Fruit fly (Drosophila melanogaster) whole organism, embryonic: ENCODE results near the gene pyd.

ENCODE experiments used
- Antp ChIP-seq: fragments of 200-800 bp; sonication (Bioruptor generic); optimal IDR thresholded peaks from 3 replicates; lab custom pipeline; 2016; ENCODE audit warnings: missing biosample characterization, missing genetic modification characterization
- B-H2 ChIP-seq: fragments of 200-800 bp; sonication (Bioruptor generic); optimal IDR thresholded peaks from 2 replicates; lab custom pipeline; 2018; ENCODE audit warnings: missing biosample characterization, mild to moderate bottlenecking, missing genetic modification characterization
- CG10274 ChIP-seq: fragments of 200-800 bp; sonication (Bioruptor generic); optimal IDR thresholded peaks from 3 replicates; lab custom pipeline; 2017; ENCODE audit warnings: missing biosample characterization, mild to moderate bottlenecking, missing genetic modification characterization
- CG10654 ChIP-seq: fragments of 200-800 bp; sonication (Bioruptor generic); optimal IDR thresholded peaks from 2 replicates; lab custom pipeline; 2016; ENCODE audit warnings: missing biosample characterization, missing genetic modification characterization
- CG12155 ChIP-seq: fragments of 200-800 bp; sonication (Bioruptor generic); optimal IDR thresholded peaks from 3 replicates; lab custom pipeline; 2016; ENCODE audit warnings: missing biosample characterization, missing genetic modification characterization
- CG12659 ChIP-seq: fragments of 200-800 bp; sonication (Bioruptor generic); optimal IDR thresholded peaks from 3 replicates; lab custom pipeline; 2017; ENCODE audit warnings: mild to moderate bottlenecking, missing biosample characterization, missing genetic modification reagents, missing genetic modification characterization
- CG13123 ChIP-seq: fragments of 200-800 bp; sonication (Bioruptor generic); optimal IDR thresholded peaks from 2 replicates; lab custom pipeline; 2016; ENCODE audit warnings: missing biosample characterization, missing genetic modification characterization
- CG1529 ChIP-seq: fragments of 200-800 bp; sonication (Bioruptor generic); optimal IDR thresholded peaks from 3 replicates; lab custom pipeline; 2018; ENCODE audit warnings: missing biosample characterization, missing genetic modification characterization
- CG17359 ChIP-seq: fragments of 200-800 bp; sonication (Bioruptor generic); optimal IDR thresholded peaks from 3 replicates; lab custom pipeline; 2018; ENCODE audit warnings: missing biosample characterization, mild to moderate bottlenecking, missing genetic modification characterization, moderate library complexity
- CG2116 ChIP-seq: fragments of 200-800 bp; sonication (Bioruptor generic); optimal IDR thresholded peaks from 3 replicates; lab custom pipeline; 2018; ENCODE audit warnings: missing biosample characterization, mild to moderate bottlenecking, missing genetic modification characterization
- CG30403 ChIP-seq: fragments of 200-800 bp; sonication (Bioruptor generic); optimal IDR thresholded peaks from 3 replicates; lab custom pipeline; 2016; ENCODE audit warnings: missing biosample characterization, missing genetic modification characterization
- CG31365 ChIP-seq: fragments of 200-800 bp; sonication (Bioruptor generic); optimal IDR thresholded peaks from 2 replicates; lab custom pipeline; 2018; ENCODE audit warnings: missing biosample characterization, mild to moderate bottlenecking, missing genetic modification characterization
- CG43689 ChIP-seq: fragments of 200-800 bp; sonication (Bioruptor generic); IDR thresholded peaks from 2 replicates; pipeline ENCODE4 v1.3.6; 2022; ENCODE audit warnings: missing biosample characterization, missing genetic modification characterization
- CG6689 ChIP-seq: fragments of 200-800 bp; sonication (Bioruptor generic); IDR thresholded peaks from 2 replicates; pipeline ENCODE4 v1.3.6; 2022; ENCODE audit warnings: missing biosample characterization, missing genetic modification characterization
- CG6854 ChIP-seq: fragments of 200-800 bp; sonication (Bioruptor generic); optimal IDR thresholded peaks from 3 replicates; lab custom pipeline; 2017; ENCODE audit warnings: missing biosample characterization, mild to moderate bottlenecking, missing genetic modification characterization
- CG8388 ChIP-seq: fragments of 200-800 bp; sonication (Bioruptor generic); optimal IDR thresholded peaks from 2 replicates; lab custom pipeline; 2019; ENCODE audit warnings: missing biosample characterization, mild to moderate bottlenecking, missing genetic modification characterization, moderate library complexity
- CG9437 ChIP-seq: fragments of 200-800 bp; sonication (Bioruptor generic); optimal IDR thresholded peaks from 2 replicates; lab custom pipeline; 2018; ENCODE audit warnings: missing biosample characterization, mild to moderate bottlenecking, missing genetic modification characterization
- CG9817 ChIP-seq: fragments of 200-800 bp; sonication (Bioruptor generic); optimal IDR thresholded peaks from 2 replicates; lab custom pipeline; 2018; ENCODE audit warnings: missing biosample characterization, mild to moderate bottlenecking, missing genetic modification characterization, moderate library complexity
- CoRest ChIP-seq: fragments of 200-800 bp; sonication (Bioruptor generic); optimal IDR thresholded peaks from 3 replicates; lab custom pipeline; 2018; ENCODE audit warnings: missing biosample characterization, mild to moderate bottlenecking, missing genetic modification characterization, moderate library complexity
- D ChIP-seq, 2 experiments: fragments of 200-800 bp in 1 of 2; fragments of >200 bp in 1 of 2; sonication (Bioruptor generic) in 1 of 2; optimal IDR thresholded peaks; 2 replicates in 1 of 2; 3 replicates in 1 of 2; lab custom pipeline; 2017; ENCODE audit warnings: mild to moderate bottlenecking in 1 of 2, missing biosample characterization in 1 of 2, missing genetic modification characterization in 1 of 2, missing genetic modification reagents in 1 of 2
- Dp ChIP-seq: fragments of 200-800 bp; sonication (Bioruptor generic); optimal IDR thresholded peaks from 2 replicates; lab custom pipeline; 2018; ENCODE audit warnings: missing biosample characterization, mild to moderate bottlenecking, missing genetic modification characterization, moderate library complexity
- E2f2 ChIP-seq: fragments of 200-800 bp; sonication (Bioruptor generic); IDR thresholded peaks from 2 replicates; pipeline ENCODE4 v1.3.6; 2022; ENCODE audit warnings: missing biosample characterization, missing genetic modification characterization
- Elba2 ChIP-seq: fragments of 200-800 bp; sonication (Bioruptor generic); optimal IDR thresholded peaks from 3 replicates; lab custom pipeline; 2016; ENCODE audit warnings: missing biosample characterization, missing genetic modification characterization
- Hr51 ChIP-seq, 2 experiments: fragments of 200-800 bp; sonication (Bioruptor generic); optimal IDR thresholded peaks; 2 replicates in 1 of 2; 3 replicates in 1 of 2; lab custom pipeline; 2016 to 2018; ENCODE audit warnings: missing biosample characterization in 2 of 2, missing genetic modification characterization in 2 of 2, mild to moderate bottlenecking in 1 of 2, moderate library complexity in 1 of 2
- Hsf ChIP-seq: fragments of 200-800 bp; sonication (Bioruptor generic); optimal IDR thresholded peaks from 3 replicates; lab custom pipeline; 2016; ENCODE audit warnings: missing biosample characterization, missing genetic modification characterization
- Meics ChIP-seq: fragments of 200-800 bp; sonication (Bioruptor generic); optimal IDR thresholded peaks from 2 replicates; lab custom pipeline; 2017; ENCODE audit warnings: missing biosample characterization, mild to moderate bottlenecking, missing genetic modification characterization
- NC2β ChIP-seq: fragments of 200-800 bp; sonication (Bioruptor generic); optimal IDR thresholded peaks from 2 replicates; lab custom pipeline; 2016; ENCODE audit warnings: missing biosample characterization, missing genetic modification characterization
- Opbp ChIP-seq: fragments of 200-800 bp; sonication (Bioruptor generic); IDR thresholded peaks from 3 replicates; pipeline ENCODE4 v1.3.6; 2022; ENCODE audit warnings: missing biosample characterization, missing genetic modification characterization; ENCODE audit not compliant: partially characterized antibody
- Sin3A ChIP-seq: fragments of >200 bp; optimal IDR thresholded peaks from 2 replicates; lab custom pipeline; 2018
- Sox102F ChIP-seq: fragments of 200-800 bp; sonication (Bioruptor generic); optimal IDR thresholded peaks from 2 replicates; lab custom pipeline; 2018; ENCODE audit warnings: missing biosample characterization, mild to moderate bottlenecking, missing genetic modification characterization, moderate library complexity
- Usf ChIP-seq: fragments of 200-800 bp; sonication (Bioruptor generic); optimal IDR thresholded peaks from 2 replicates; lab custom pipeline; 2017; ENCODE audit warnings: missing genotype, missing biosample characterization, missing genetic modification characterization
- Xrp1 ChIP-seq: fragments of 200-800 bp; sonication (Bioruptor generic); IDR thresholded peaks from 2 replicates; pipeline ENCODE4 v1.3.6; 2022; ENCODE audit warnings: missing biosample characterization, missing genetic modification characterization
- az2 ChIP-seq: fragments of 200-800 bp; sonication (Bioruptor generic); optimal IDR thresholded peaks from 3 replicates; lab custom pipeline; 2016; ENCODE audit warnings: missing biosample characterization, missing genetic modification characterization
- bbx ChIP-seq: fragments of 200-800 bp; sonication (Bioruptor generic); IDR thresholded peaks from 2 replicates; pipeline ENCODE4 v1.3.6; 2022; ENCODE audit warnings: missing biosample characterization, missing genetic modification characterization; ENCODE audit not compliant: partially characterized antibody
- croc ChIP-seq: fragments of 200-800 bp; sonication (Bioruptor generic); conservative IDR thresholded peaks from 3 replicates; pipeline ENCODE4 v1.3.6; 2022; ENCODE audit warnings: missing biosample characterization, missing genetic modification characterization
- dpn ChIP-seq, 2 experiments: fragments of 200-800 bp; sonication (Bioruptor generic); optimal IDR thresholded peaks; 3 replicates each; lab custom pipeline; 2016; ENCODE audit warnings: missing biosample characterization in 2 of 2, missing genetic modification characterization in 2 of 2
- esg ChIP-seq: fragments of 200-800 bp; sonication (Bioruptor generic); conservative IDR thresholded peaks from 2 replicates; pipeline ENCODE4 v1.3.6; 2022; ENCODE audit warnings: missing biosample characterization, missing genetic modification characterization
- fru ChIP-seq: fragments of >200 bp; optimal IDR thresholded peaks from 2 replicates; lab custom pipeline; 2017
- gem ChIP-seq: fragments of 200-800 bp; sonication (Bioruptor generic); optimal IDR thresholded peaks from 2 replicates; lab custom pipeline; 2019; ENCODE audit warnings: missing biosample characterization, mild to moderate bottlenecking, missing genetic modification characterization, moderate library complexity
- grn ChIP-seq: fragments of 200-800 bp; sonication (Bioruptor generic); optimal IDR thresholded peaks from 3 replicates; lab custom pipeline; 2017; ENCODE audit warnings: missing biosample characterization, missing genetic modification characterization
- lilli ChIP-seq: fragments of 200-800 bp; sonication (Bioruptor generic); optimal IDR thresholded peaks from 3 replicates; lab custom pipeline; 2016; ENCODE audit warnings: missing biosample characterization, missing genetic modification characterization
- nerfin-1 ChIP-seq: fragments of 200-800 bp; sonication (Bioruptor generic); optimal IDR thresholded peaks from 3 replicates; lab custom pipeline; 2019; ENCODE audit warnings: missing biosample characterization, mild to moderate bottlenecking, missing genetic modification characterization, moderate library complexity
- otp ChIP-seq: fragments of 200-800 bp; sonication (Bioruptor generic); IDR thresholded peaks from 3 replicates; pipeline ENCODE4, ENCODE4 v1.3.6; 2022; ENCODE audit warnings: missing biosample characterization, missing genetic modification characterization
- phol ChIP-seq: fragments of 200-800 bp; sonication (Bioruptor generic); optimal IDR thresholded peaks from 3 replicates; lab custom pipeline; 2018; ENCODE audit warnings: missing biosample characterization, mild to moderate bottlenecking, missing genetic modification characterization, moderate library complexity
- prd ChIP-seq, 3 experiments: fragments of >200 bp in 2 of 3; fragments of 200-800 bp in 1 of 3; sonication (Bioruptor generic) in 1 of 3; optimal IDR thresholded peaks in 2 of 3; IDR thresholded peaks in 1 of 3; 2 replicates in 2 of 3; 3 replicates in 1 of 3; pipeline versions ENCODE4 v1.3.6 to Lab custom; 2017 to 2022; ENCODE audit warnings: missing biosample characterization in 1 of 3, missing genetic modification characterization in 1 of 3
- pzg ChIP-seq: fragments of 200-800 bp; sonication (Bioruptor generic); optimal IDR thresholded peaks from 3 replicates; lab custom pipeline; 2018; ENCODE audit warnings: missing biosample characterization, mild to moderate bottlenecking, missing genetic modification characterization, moderate library complexity
- scrt ChIP-seq: fragments of 200-800 bp; sonication (Bioruptor generic); optimal IDR thresholded peaks from 2 replicates; lab custom pipeline; 2018; ENCODE audit warnings: missing biosample characterization, mild to moderate bottlenecking, missing genetic modification characterization, moderate library complexity
- stc ChIP-seq: fragments of 200-800 bp; sonication (Bioruptor generic); IDR thresholded peaks from 2 replicates; pipeline ENCODE4 v1.3.6; 2022; ENCODE audit warnings: missing biosample characterization, missing genetic modification characterization
- tio ChIP-seq: fragments of 200-800 bp; sonication (Bioruptor generic); optimal IDR thresholded peaks from 2 replicates; lab custom pipeline; 2017; ENCODE audit warnings: missing biosample characterization, missing genetic modification characterization, inconsistent platforms
- twi ChIP-seq: fragments of 200-800 bp; optimal IDR thresholded peaks from 2 replicates; lab custom pipeline; 2019; ENCODE audit warnings: missing biosample characterization, mild to moderate bottlenecking, missing genetic modification characterization, moderate library complexity

Gene pyd

DNA sequence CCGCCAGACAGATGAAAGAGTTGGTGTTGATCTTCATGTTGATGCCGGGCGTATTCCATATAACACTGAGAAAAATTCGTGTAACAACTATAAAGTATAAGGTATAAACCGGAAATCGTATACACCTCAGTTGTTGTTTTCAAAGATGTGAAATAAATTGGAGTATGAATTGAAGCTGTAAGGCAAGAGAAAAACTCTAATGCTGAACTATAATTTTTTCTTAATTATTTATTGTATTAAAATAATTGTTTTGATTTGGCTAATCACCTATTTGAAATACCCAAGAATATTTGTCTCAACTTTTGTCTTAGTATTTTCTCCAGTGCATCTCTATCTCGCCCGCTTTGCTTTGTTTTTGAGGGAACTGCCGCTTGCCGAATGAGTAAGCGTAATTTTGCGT lies 28.6 kb upstream of the pyd start (continued):
- TF ChIP-seq bbx (no peak), Dp (GFP tag; lab: Kevin White, UChicago) (no peak), Sox102F (GFP tag; lab: Kevin White, UChicago) (peak; percentile 85), CG43689 (GFP tag; lab: Robert Waterston, UW) (no peak), CG6689 (GFP tag; lab: Robert Waterston, UW) (peak; percentile 33), nerfin-1 (tag; lab: Kevin White, UChicago) (peak; percentile 42), CG1529 (GFP tag; lab: Kevin White, UChicago) (peak; percentile 60), Xrp1 (peak; percentile 62; the same call in 1 of the 2 replicates), CG17359 (peak; percentile 79), lilli (no peak), Opbp (GFP tag; lab: Robert Waterston, UW) (no peak), CG6854 (GFP tag; lab: Kevin White, UChicago) (no peak), B-H2 (no peak), az2 (peak; percentile 54), fru (lab: Kevin White, UChicago) (no peak), E2f2 (GFP tag; lab: Robert Waterston, UW) (peak; percentile 28; the same call in 1 of the 2 replicates), esg (peak; percentile 65), Elba2 (no peak), dpn (GFP tag; optimal IDR thresholded peaks at IDR 0.05; lab: Kevin White, UChicago) (peak in 1 of 2 experiments; percentile 31), phol (tag; lab: Kevin White, UChicago) (peak; percentile 83), stc (GFP tag; lab: Robert Waterston, UW) (peak; percentile 65; the same call in 1 of the 2 replicates), CG10654 (GFP tag; lab: Kevin White, UChicago) (peak; percentile 38), tio (GFP tag; lab: Kevin White, UChicago) (peak; percentile 28), Hr51 (GFP tag; optimal IDR thresholded peaks at IDR 0.05; lab: Kevin White, UChicago) (peak in 1 of 2 experiments; percentile 86), scrt (GFP tag; lab: Kevin White, UChicago) (peak; percentile 5), CG8388 (peak; percentile 69), Hsf (GFP tag; lab: Kevin White, UChicago) (peak; percentile 7), CG9437 (peak; percentile 58), CG12659 (peak; percentile 36), prd (optimal IDR thresholded peaks at IDR 0.05; lab: Kevin White, UChicago) (no peak), prd (GFP tag; IDR thresholded peaks at IDR 0.05; lab: Robert Waterston, UW) (peak; percentile 73; the same call in 2 of the 3 replicates), otp (GFP tag; lab: Robert Waterston, UW) (no peak), croc (GFP tag; lab: Robert Waterston, UW) (no peak), Antp (GFP tag; lab: Kevin White, UChicago) (no peak), CG13123 (GFP tag; lab: Kevin White, UChicago) (peak; percentile 8), pzg (GFP tag; lab: Kevin White, UChicago) (no peak), gem (tag; lab: Kevin White, UChicago) (peak; percentile 85), twi (tag; lab: Kevin White, UChicago) (peak; percentile 5), CoRest (tag; lab: Kevin White, UChicago) (peak; percentile 69), CG9817 (tag; lab: Kevin White, UChicago) (peak; percentile 38), CG31365 (no peak), grn (GFP tag; lab: Kevin White, UChicago) (no peak), D (optimal IDR thresholded peaks at IDR 0.05; lab: Kevin White, UChicago) (no peak), D (GFP tag; optimal IDR thresholded peaks at IDR 0.05; lab: Kevin White, UChicago) (peak; percentile 53), NC2β (GFP tag; lab: Kevin White, UChicago) (no peak), CG2116 (GFP tag; lab: Kevin White, UChicago) (no peak), Usf (GFP tag; lab: Kevin White, UChicago) (no peak), CG10274 (GFP tag; lab: Kevin White, UChicago) (no peak), CG30403 (GFP tag; lab: Kevin White, UChicago) (peak; percentile 67), Meics (GFP tag; lab: Kevin White, UChicago) (peak; percentile 41), CG12155 (peak; percentile 41), Sin3A (no peak)
